Fruit fly (Drosophila melanogaster) whole organism, embryonic: Measurements from ENCODE around the gene Elp4.

ENCODE experiments used
- ATbp ChIP-seq: fragments of 200-800 bp; sonication (Bioruptor generic); optimal IDR thresholded peaks from 2 replicates; lab custom pipeline; 2017; ENCODE audit warnings: missing biosample characterization, mild to moderate bottlenecking, missing genetic modification characterization, missing genetic modification reagents
- B-H1 ChIP-seq: fragments of 200-800 bp; sonication (Bioruptor generic); IDR thresholded peaks from 3 replicates; pipeline ENCODE4 v1.3.6; 2022; ENCODE audit warnings: missing biosample characterization, missing genetic modification characterization
- CG11504 ChIP-seq: fragments of 200-800 bp; sonication (Bioruptor generic); optimal IDR thresholded peaks from 3 replicates; lab custom pipeline; 2019; ENCODE audit warnings: missing biosample characterization, mild to moderate bottlenecking, missing genetic modification characterization, moderate library complexity
- CG11560 ChIP-seq: fragments of 200-800 bp; sonication (Bioruptor generic); IDR thresholded peaks from 3 replicates; pipeline ENCODE4 v1.3.6; 2022; ENCODE audit warnings: missing biosample characterization, missing genetic modification characterization
- CG11723 ChIP-seq: fragments of 200-800 bp; sonication (Bioruptor generic); optimal IDR thresholded peaks from 2 replicates; lab custom pipeline; 2017; ENCODE audit warnings: missing biosample characterization, mild to moderate bottlenecking, missing genetic modification characterization
- CG12299 ChIP-seq: fragments of 200-800 bp; sonication (Bioruptor generic); optimal IDR thresholded peaks from 2 replicates; lab custom pipeline; 2018; ENCODE audit warnings: missing biosample characterization, mild to moderate bottlenecking, missing genetic modification characterization
- CG12391 ChIP-seq: fragments of 200-800 bp; sonication (Bioruptor generic); optimal IDR thresholded peaks from 3 replicates; lab custom pipeline; 2018; ENCODE audit warnings: missing biosample characterization, mild to moderate bottlenecking, missing genetic modification characterization, moderate library complexity
- CG14667 ChIP-seq: fragments of 200-800 bp; sonication (Bioruptor generic); IDR thresholded peaks from 2 replicates; pipeline ENCODE4 v1.3.6; 2022; ENCODE audit warnings: missing biosample characterization, missing genetic modification characterization
- CG14860 ChIP-seq: fragments of 200-800 bp; sonication (Bioruptor generic); IDR thresholded peaks from 3 replicates; pipeline ENCODE4 v1.3.6; 2022; ENCODE audit warnings: missing biosample characterization, missing genetic modification characterization; ENCODE audit not compliant: partially characterized antibody
- CG15696 ChIP-seq: fragments of 200-800 bp; sonication (Bioruptor generic); optimal IDR thresholded peaks from 2 replicates; lab custom pipeline; 2019; ENCODE audit warnings: missing biosample characterization, mild to moderate bottlenecking, missing genetic modification characterization, moderate library complexity
- CG17359 ChIP-seq: fragments of 200-800 bp; sonication (Bioruptor generic); optimal IDR thresholded peaks from 3 replicates; lab custom pipeline; 2018; ENCODE audit warnings: missing biosample characterization, mild to moderate bottlenecking, missing genetic modification characterization, moderate library complexity
- CG31365 ChIP-seq: fragments of 200-800 bp; sonication (Bioruptor generic); optimal IDR thresholded peaks from 2 replicates; lab custom pipeline; 2018; ENCODE audit warnings: missing biosample characterization, mild to moderate bottlenecking, missing genetic modification characterization
- CG33213 ChIP-seq: fragments of 200-800 bp; sonication (Bioruptor generic); optimal IDR thresholded peaks from 3 replicates; lab custom pipeline; 2016; ENCODE audit warnings: missing biosample characterization, missing genetic modification characterization
- CG4707 ChIP-seq: fragments of 200-800 bp; sonication (Bioruptor generic); optimal IDR thresholded peaks from 2 replicates; lab custom pipeline; 2018; ENCODE audit warnings: missing biosample characterization, mild to moderate bottlenecking, missing genetic modification characterization, moderate library complexity
- CG6813 ChIP-seq: fragments of 200-800 bp; sonication (Bioruptor generic); optimal IDR thresholded peaks from 2 replicates; lab custom pipeline; 2017; ENCODE audit warnings: missing biosample characterization, missing genetic modification characterization, mild to moderate bottlenecking, moderate library complexity, missing genetic modification reagents
- CG7271 ChIP-seq: fragments of 200-800 bp; sonication (Bioruptor generic); optimal IDR thresholded peaks from 2 replicates; lab custom pipeline; 2018; ENCODE audit warnings: missing biosample characterization, mild to moderate bottlenecking, missing genetic modification characterization, moderate library complexity
- CG7357 ChIP-seq: fragments of 200-800 bp; sonication (Bioruptor generic); IDR thresholded peaks from 3 replicates; pipeline ENCODE4 v1.3.6; 2022; ENCODE audit warnings: missing biosample characterization, missing genetic modification characterization
- CG8089 ChIP-seq: fragments of 200-800 bp; sonication (Bioruptor generic); optimal IDR thresholded peaks from 3 replicates; lab custom pipeline; 2016; ENCODE audit warnings: missing biosample characterization, missing genetic modification characterization
- CG9797 ChIP-seq: fragments of 200-800 bp; sonication (Bioruptor generic); optimal IDR thresholded peaks from 3 replicates; lab custom pipeline; 2018; ENCODE audit warnings: missing biosample characterization, mild to moderate bottlenecking, missing genetic modification characterization
- CG9817 ChIP-seq: fragments of 200-800 bp; sonication (Bioruptor generic); optimal IDR thresholded peaks from 2 replicates; lab custom pipeline; 2018; ENCODE audit warnings: missing biosample characterization, mild to moderate bottlenecking, missing genetic modification characterization, moderate library complexity
- D19B ChIP-seq: fragments of 200-800 bp; sonication (Bioruptor generic); optimal IDR thresholded peaks from 2 replicates; lab custom pipeline; 2017; ENCODE audit warnings: missing biosample characterization, mild to moderate bottlenecking, missing genetic modification characterization
- Dip3 ChIP-seq: fragments of 200-800 bp; sonication (Bioruptor generic); optimal IDR thresholded peaks from 3 replicates; lab custom pipeline; 2016; ENCODE audit warnings: missing biosample characterization, missing genetic modification characterization
- E2f2 ChIP-seq: fragments of 200-800 bp; sonication (Bioruptor generic); IDR thresholded peaks from 2 replicates; pipeline ENCODE4 v1.3.6; 2022; ENCODE audit warnings: missing biosample characterization, missing genetic modification characterization
- HLH3B ChIP-seq: fragments of 200-800 bp; sonication (Bioruptor generic); IDR thresholded peaks from 2 replicates; pipeline ENCODE4 v1.3.6; 2022; ENCODE audit warnings: missing biosample characterization, missing genetic modification characterization
- HLH4C ChIP-seq: fragments of 200-800 bp; sonication (Bioruptor generic); IDR thresholded peaks from 3 replicates; pipeline ENCODE4 v1.3.6; 2022; ENCODE audit warnings: missing biosample characterization, missing genetic modification characterization; ENCODE audit not compliant: partially characterized antibody
- Hmr ChIP-seq: fragments of 200-800 bp; sonication (Bioruptor generic); optimal IDR thresholded peaks from 3 replicates; lab custom pipeline; 2017; ENCODE audit warnings: mild to moderate bottlenecking, missing biosample characterization, missing genetic modification reagents, missing genetic modification characterization
- Hsf ChIP-seq: fragments of 200-800 bp; sonication (Bioruptor generic); optimal IDR thresholded peaks from 3 replicates; lab custom pipeline; 2016; ENCODE audit warnings: missing biosample characterization, missing genetic modification characterization
- Neu2 ChIP-seq: fragments of 200-800 bp; sonication (Bioruptor generic); optimal IDR thresholded peaks from 3 replicates; lab custom pipeline; 2016; ENCODE audit warnings: missing biosample characterization, missing genetic modification characterization, borderline replicate concordance
- Poxn ChIP-seq: fragments of 200-800 bp; sonication (Bioruptor generic); IDR thresholded peaks from 2 replicates; pipeline ENCODE4 v1.3.6; 2022; ENCODE audit warnings: missing biosample characterization, missing genetic modification characterization
- Rfx ChIP-seq: fragments of 200-800 bp; sonication (Bioruptor generic); IDR thresholded peaks from 2 replicates; pipeline ENCODE4 v1.3.6; 2022; ENCODE audit warnings: missing biosample characterization, missing genetic modification characterization
- Vsx1 ChIP-seq: fragments of 200-800 bp; sonication (Bioruptor generic); optimal IDR thresholded peaks from 2 replicates; lab custom pipeline; 2017; ENCODE audit warnings: missing biosample characterization, mild to moderate bottlenecking, missing genetic modification characterization, missing genetic modification reagents
- bsh ChIP-seq, 2 experiments: fragments of 200-800 bp; sonication (Bioruptor generic); optimal IDR thresholded peaks; 2 replicates each; lab custom pipeline; 2017 to 2018; ENCODE audit warnings: mild to moderate bottlenecking in 2 of 2, missing biosample characterization in 2 of 2, missing genetic modification characterization in 2 of 2, moderate library complexity in 1 of 2
- chinmo ChIP-seq: fragments of 200-800 bp; sonication (Bioruptor generic); IDR thresholded peaks from 4 replicates; pipeline ENCODE4 v1.3.6; 2022; ENCODE audit warnings: missing biosample characterization, missing genetic modification characterization; ENCODE audit not compliant: partially characterized antibody
- dmrt99B ChIP-seq: fragments of 200-800 bp; sonication (Bioruptor generic); optimal IDR thresholded peaks from 2 replicates; lab custom pipeline; 2018; ENCODE audit warnings: missing biosample characterization, mild to moderate bottlenecking, missing genetic modification characterization, moderate library complexity
- dpn ChIP-seq, 2 experiments: fragments of 200-800 bp; sonication (Bioruptor generic); optimal IDR thresholded peaks; 3 replicates each; lab custom pipeline; 2016; ENCODE audit warnings: missing biosample characterization in 2 of 2, missing genetic modification characterization in 2 of 2
- ham ChIP-seq: fragments of 200-800 bp; sonication (Bioruptor generic); IDR thresholded peaks from 2 replicates; pipeline ENCODE4 v1.3.6; 2022; ENCODE audit warnings: missing biosample characterization, missing genetic modification characterization
- ind ChIP-seq: fragments of 200-800 bp; sonication (Bioruptor generic); optimal IDR thresholded peaks from 3 replicates; lab custom pipeline; 2016; ENCODE audit warnings: missing biosample characterization, missing genetic modification characterization
- jumu ChIP-seq: fragments of 200-800 bp; sonication (Bioruptor generic); optimal IDR thresholded peaks from 3 replicates; lab custom pipeline; 2016; ENCODE audit warnings: missing biosample characterization, missing genetic modification characterization
- knrl ChIP-seq: fragments of 200-800 bp; sonication (Bioruptor generic); IDR thresholded peaks from 3 replicates; pipeline ENCODE4 v1.3.6; 2022; ENCODE audit warnings: missing biosample characterization, missing genetic modification characterization; ENCODE audit not compliant: partially characterized antibody
- mam ChIP-seq: fragments of 200-800 bp; sonication (Bioruptor generic); optimal IDR thresholded peaks from 3 replicates; lab custom pipeline; 2016; ENCODE audit warnings: missing biosample characterization, missing genetic modification characterization
- pan ChIP-seq, 4 experiments: fragments of >200 bp in 3 of 4; fragments of 200-800 bp in 1 of 4; sonication (Bioruptor generic) in 1 of 4; optimal IDR thresholded peaks in 3 of 4; IDR thresholded peaks in 1 of 4; 2 replicates each; pipeline versions ENCODE4 v1.3.6 to Lab custom; 2017 to 2022; ENCODE audit warnings: missing biosample characterization in 2 of 4, missing genetic modification characterization in 2 of 4, mixed read lengths in 1 of 4
- pnt ChIP-seq: fragments of 200-800 bp; sonication (Bioruptor generic); optimal IDR thresholded peaks from 3 replicates; lab custom pipeline; 2016; ENCODE audit warnings: missing biosample characterization, missing genetic modification characterization
- pros ChIP-seq: fragments of 200-800 bp; sonication (Bioruptor generic); optimal IDR thresholded peaks from 3 replicates; lab custom pipeline; 2019; ENCODE audit warnings: missing biosample characterization, mild to moderate bottlenecking, missing genetic modification characterization, moderate library complexity
- sna ChIP-seq: fragments of 200-800 bp; sonication (Bioruptor generic); IDR thresholded peaks from 2 replicates; pipeline ENCODE4 v1.3.6; 2022; ENCODE audit warnings: missing biosample characterization, missing genetic modification characterization; ENCODE audit not compliant: partially characterized antibody
- sr ChIP-seq: fragments of 200-800 bp; sonication (Bioruptor generic); IDR thresholded peaks from 3 replicates; pipeline ENCODE4 v1.3.6; 2022; ENCODE audit warnings: missing biosample characterization, missing genetic modification characterization
- tna ChIP-seq: fragments of 200-800 bp; sonication (Bioruptor generic); IDR thresholded peaks from 2 replicates; pipeline ENCODE4 v1.3.6; 2022; ENCODE audit warnings: missing biosample characterization, missing genetic modification characterization; ENCODE audit not compliant: partially characterized antibody
- trem ChIP-seq: fragments of 200-800 bp; optimal IDR thresholded peaks from 3 replicates; lab custom pipeline; 2019; ENCODE audit warnings: missing biosample characterization, mild to moderate bottlenecking, missing genetic modification characterization, moderate library complexity
- wek ChIP-seq: fragments of 200-800 bp; sonication (Bioruptor generic); optimal IDR thresholded peaks from 3 replicates; lab custom pipeline; 2018; ENCODE audit warnings: missing biosample characterization, mild to moderate bottlenecking, missing genetic modification characterization, moderate library complexity

Elp4 gene

dm6 chr2L:5476699-5477098 lies 47.2 kb upstream of the Elp4 start (continued):
- TF ChIP-seq CG7271 (tag; lab: Kevin White, UChicago) (no peak), pros (GFP tag; lab: Kevin White, UChicago) (no peak), ind (GFP tag; lab: Kevin White, UChicago) (peak; percentile 63), CG12299 (tag; lab: Kevin White, UChicago) (peak; percentile 1), knrl (no peak), D19B (GFP tag; lab: Kevin White, UChicago) (peak; percentile 11), CG14860 (no peak), Dip3 (GFP tag; lab: Kevin White, UChicago) (peak; percentile 56), bsh (GFP tag; optimal IDR thresholded peaks at IDR 0.05; lab: Kevin White, UChicago) (peak in 1 of 2 experiments; percentile 85), Hmr (peak; percentile 63), chinmo (GFP tag; lab: Robert Waterston, UW) (no peak), trem (peak; percentile 48), CG33213 (GFP tag; lab: Kevin White, UChicago) (peak; percentile 79), sna (no peak), CG14667 (peak; percentile 73), CG9797 (GFP tag; lab: Kevin White, UChicago) (peak; percentile 3), dmrt99B (tag; lab: Kevin White, UChicago) (peak; percentile 78), CG11723 (GFP tag; lab: Kevin White, UChicago) (peak; percentile 58), CG12391 (tag; lab: Kevin White, UChicago) (peak; percentile 87), jumu (GFP tag; lab: Kevin White, UChicago) (peak; percentile 93), tna (GFP tag; lab: Robert Waterston, UW) (no peak), B-H1 (GFP tag; lab: Robert Waterston, UW) (peak; percentile 69; the same call in 2 of the 3 replicates), pnt (GFP tag; lab: Kevin White, UChicago) (peak; percentile 96), CG9817 (tag; lab: Kevin White, UChicago) (peak; percentile 63), Vsx1 (peak; percentile 88), HLH3B (GFP tag; lab: Robert Waterston, UW) (peak; percentile 83), CG11560 (tag; lab: Robert Waterston, UW) (peak; percentile 46; the same call in 1 of the 3 replicates), Hsf (GFP tag; lab: Kevin White, UChicago) (peak; percentile 77), CG4707 (GFP tag; lab: Kevin White, UChicago) (peak; percentile 66), CG6813 (GFP tag; lab: Kevin White, UChicago) (peak; percentile 59), E2f2 (GFP tag; lab: Robert Waterston, UW) (peak; percentile 58), CG31365 (tag; lab: Kevin White, UChicago) (peak; percentile 2), dpn (GFP tag; optimal IDR thresholded peaks at IDR 0.05; lab: Kevin White, UChicago) (peak; percentile 83 to 85), Rfx (GFP tag; lab: Robert Waterston, UW) (peak; percentile 84), ATbp (GFP tag; lab: Kevin White, UChicago) (peak; percentile 84), CG7357 (GFP tag; lab: Robert Waterston, UW) (peak; percentile 71; the same call in 2 of the 3 replicates), CG8089 (GFP tag; lab: Kevin White, UChicago) (peak; percentile 93), CG17359 (tag; lab: Kevin White, UChicago) (peak; percentile 68), CG15696 (peak; percentile 87), Neu2 (GFP tag; lab: Kevin White, UChicago) (peak; percentile 73), Poxn (GFP tag; lab: Robert Waterston, UW) (no peak), HLH4C (GFP tag; lab: Robert Waterston, UW) (no peak), mam (GFP tag; lab: Kevin White, UChicago) (peak; percentile 85), CG11504 (tag; lab: Kevin White, UChicago) (peak; percentile 75), ham (GFP tag; lab: Robert Waterston, UW) (peak; percentile 65; the same call in 1 of the 2 replicates), pan (optimal IDR thresholded peaks at IDR 0.05; lab: Kevin White, UChicago) (no peak), pan (GFP tag; optimal IDR thresholded peaks at IDR 0.05 in 1 of 2, IDR thresholded peaks at IDR 0.05 in 1 of 2) (peak in 1 of 2 experiments; percentile 68), wek (GFP tag; lab: Kevin White, UChicago) (no peak), sr (0 out of 3 replicates have a peak, but pooled peaks have one; percentile 13)
